Fruit fly (Drosophila melanogaster) whole organism: ENCODE results near the gene RhoGAP19D.

Experiments
- CG8478 ChIP-seq: fragments of >200 bp; optimal IDR thresholded peaks from 2 replicates; lab custom pipeline; 2018; ENCODE audit warnings: inconsistent platforms
- EcR ChIP-seq, 2 experiments: fragments of >200 bp; optimal IDR thresholded peaks; 2 replicates each; lab custom pipeline; 2017; ENCODE audit warnings: missing biosample characterization in 2 of 2, missing genetic modification characterization in 2 of 2, missing genetic modification reagents in 2 of 2
- pan ChIP-seq: fragments of >200 bp; optimal IDR thresholded peaks from 2 replicates; lab custom pipeline; 2017
- usp ChIP-seq: fragments of >200 bp; optimal IDR thresholded peaks from 2 replicates; lab custom pipeline; 2017; ENCODE audit warnings: missing biosample characterization, missing genetic modification characterization, mixed read lengths

- TF ChIP-seq EcR (GFP tag; optimal IDR thresholded peaks at IDR 0.05; lab: Kevin White, UChicago): no peak
- TF ChIP-seq pan (lab: Kevin White, UChicago): no peak
- TF ChIP-seq usp (GFP tag; lab: Kevin White, UChicago): no peak
- no peak for TF ChIP-seq CG8478
Measured at dm6 chrX:20511382-20511853, 924 bp upstream of the RhoGAP19D start, which contains the start of gene CG1812.
